Worm (Caenorhabditis elegans): ENCODE measurements around the gene gsto-2.

DNA sequence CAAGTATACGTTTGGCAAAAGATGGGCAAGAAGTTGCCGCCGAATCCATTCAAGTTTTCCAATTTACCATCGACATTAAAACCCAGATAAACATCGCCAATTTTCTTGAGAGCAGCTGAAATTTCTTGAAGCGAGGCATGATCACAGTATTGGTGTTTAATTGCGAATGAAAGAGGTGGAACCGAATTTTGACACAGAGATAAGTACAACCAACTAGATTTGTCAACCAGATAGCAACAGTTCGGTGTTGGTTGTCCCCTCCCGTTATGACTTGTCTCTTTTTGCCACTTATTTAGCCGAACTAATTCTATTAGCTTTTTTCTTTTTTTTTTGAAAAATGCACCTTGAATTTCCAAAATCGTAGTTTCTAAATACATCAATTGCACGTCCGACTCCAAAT, 23.8 kb downstream of the gsto-2 start:
- no peak for TF ChIP-seq him-1 (tag; optimal IDR thresholded peaks at IDR 0.05)
- TF ChIP-seq W03F9.2 (tag; optimal IDR thresholded peaks at IDR 0.05) = no peak
- no peak for TF ChIP-seq dao-5 (tag; optimal IDR thresholded peaks at IDR 0.05)

Measured in whole organism, L4/young adult.